Worm (Caenorhabditis elegans): Measurements from ENCODE around the gene npl-4.2.

DNA sequence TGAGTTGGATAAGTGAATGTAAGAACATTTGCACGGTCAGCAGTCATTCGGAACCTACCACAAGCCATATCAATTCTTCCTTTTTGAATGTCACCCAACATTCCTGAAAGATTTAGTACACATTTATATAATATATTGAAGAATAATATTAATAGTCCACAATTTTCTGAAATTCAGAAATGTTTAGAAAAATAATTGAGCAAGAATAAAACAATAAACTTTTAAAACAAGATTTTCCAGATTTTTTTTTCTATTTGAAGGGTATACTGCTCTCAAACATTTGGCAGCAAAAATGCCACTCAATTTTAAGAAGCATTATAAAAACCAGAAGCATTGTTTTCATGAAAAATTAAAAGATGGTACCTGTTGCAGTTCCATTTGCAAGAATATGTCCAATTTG is 14.1 kb downstream of the npl-4.2 start, which contains the start of gene F59E12.8:
- no peak for TF ChIP-seq tra-4 (tag; optimal IDR thresholded peaks at IDR 0.05)
- TF ChIP-seq pes-1 (GFP tag; IDR thresholded peaks at IDR 0.05), result no peak
- TF ChIP-seq ceh-13 (GFP tag; optimal IDR thresholded peaks at IDR 0.05), result no peak
- TF ChIP-seq ama-1 (optimal IDR thresholded peaks at IDR 0.05), result no peak

Data from whole organism, early embryonic.